Worm (Caenorhabditis elegans): ENCODE data around the gene F58G1.2.

- no peak for TF ChIP-seq ZK546.5 (tag; optimal IDR thresholded peaks at IDR 0.05)
- no peak for TF ChIP-seq R02D3.7 (tag; optimal IDR thresholded peaks at IDR 0.05)
- TF ChIP-seq elt-2 (tag; optimal IDR thresholded peaks at IDR 0.05) = no peak
- no peak for TF ChIP-seq skn-1 (tag; optimal IDR thresholded peaks at IDR 0.05)
These were observed 21.0 kb upstream of the F58G1.2 start, which contains the start of gene arrd-10 for ce11 chrII:12939801-12940200.

Data from whole organism, L3 larva.